Worm (Caenorhabditis elegans): ENCODE data around the gene F53C3.7.

DNA sequence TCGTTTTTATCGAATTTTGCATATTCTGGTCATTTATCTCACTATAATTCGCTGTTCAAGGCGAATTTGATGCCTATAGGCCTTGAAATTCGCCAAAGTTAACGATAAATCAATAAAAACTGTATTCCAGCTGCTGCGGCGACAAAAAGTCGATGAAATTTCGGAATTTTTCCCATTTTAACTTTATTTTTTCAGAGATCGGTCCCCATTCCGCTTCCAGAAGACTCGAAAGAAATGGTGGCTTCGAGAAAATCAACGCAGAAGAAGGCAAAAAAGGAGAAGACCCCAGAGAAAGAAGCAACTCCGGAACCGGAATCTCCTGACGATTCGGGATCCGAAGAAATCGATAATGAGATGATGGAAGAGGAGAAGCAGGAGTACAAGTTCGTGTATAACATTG, 40.2 kb downstream of the F53C3.7 start:
- TF ChIP-seq nhr-12 (tag; optimal IDR thresholded peaks at IDR 0.05) (no peak), mdl-1 (tag; optimal IDR thresholded peaks at IDR 0.05) (no peak), elt-3 (tag; optimal IDR thresholded peaks at IDR 0.05) (no peak), elt-1 (tag; optimal IDR thresholded peaks at IDR 0.05) (no peak), ceh-82 (tag; optimal IDR thresholded peaks at IDR 0.05) (no peak), lsy-2 (tag; optimal IDR thresholded peaks at IDR 0.05) (no peak), R02D3.7 (tag; optimal IDR thresholded peaks at IDR 0.05) (no peak)

Data from whole organism, L2 larva.